Fruit fly (Drosophila melanogaster) S2 (cell line): ENCODE measurements around the gene Mzt1.

Experiments
- CG8478 ChIP-seq: fragments of >200 bp; optimal IDR thresholded peaks from 2 replicates; lab custom pipeline; 2018
- CTCF ChIP-seq, 2 experiments: fragments of >200 bp; optimal IDR thresholded peaks; 2 replicates each; lab custom pipeline; 2018

The Mzt1 gene

DNA sequence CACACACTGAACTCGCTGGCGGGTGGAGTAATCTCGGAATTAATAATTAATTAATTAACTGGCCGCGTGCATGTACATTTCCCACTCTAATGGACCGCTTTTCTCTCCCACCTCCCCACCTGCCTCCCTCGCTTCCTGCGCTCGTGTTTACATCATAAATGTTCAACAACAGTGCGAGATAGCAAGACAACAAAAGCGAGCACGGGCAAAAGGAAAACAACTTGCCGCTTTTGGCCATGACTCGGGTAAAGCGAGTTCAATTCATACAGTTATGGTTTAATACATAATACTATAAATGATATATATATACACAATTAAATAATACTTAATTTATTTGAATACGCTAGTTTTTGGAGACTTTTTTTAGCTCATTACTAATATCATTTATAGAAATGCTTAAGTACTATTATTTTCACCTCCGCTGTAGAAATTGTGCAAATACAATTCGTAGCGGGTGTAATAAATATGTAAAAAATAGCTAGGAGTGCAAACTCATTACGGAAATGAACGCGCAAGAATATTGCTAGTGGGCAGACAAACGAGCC, 37.4 kb downstream of the Mzt1 start:
- TF ChIP-seq CG8478 (lab: Kevin White, UChicago) (no peak), CTCF (optimal IDR thresholded peaks at IDR 0.05; lab: Kevin White, UChicago) (no peak)

DNA sequence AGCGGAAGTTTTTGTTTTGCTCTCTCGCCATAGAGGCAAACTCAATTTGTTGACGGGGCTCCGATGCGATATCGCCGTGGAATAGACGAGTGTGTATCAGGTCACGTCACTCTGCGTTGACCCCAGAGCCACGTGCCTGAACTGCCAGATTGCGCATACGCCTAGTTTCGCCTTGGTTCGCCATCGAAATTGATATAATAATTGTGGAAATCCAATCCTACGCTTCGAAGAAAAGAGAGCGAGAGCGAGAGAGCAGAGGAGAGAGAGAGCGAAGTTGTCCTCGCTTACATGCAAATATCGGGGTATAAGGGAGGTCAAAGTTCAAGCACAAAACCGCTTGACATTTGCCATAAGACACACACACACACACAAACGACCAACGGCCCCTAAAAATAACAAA, 38.1 kb downstream of the Mzt1 start:
- TF ChIP-seq CTCF (optimal IDR thresholded peaks at IDR 0.05; lab: Kevin White, UChicago) (no peak), CG8478 (lab: Kevin White, UChicago) (no peak)

DNA sequence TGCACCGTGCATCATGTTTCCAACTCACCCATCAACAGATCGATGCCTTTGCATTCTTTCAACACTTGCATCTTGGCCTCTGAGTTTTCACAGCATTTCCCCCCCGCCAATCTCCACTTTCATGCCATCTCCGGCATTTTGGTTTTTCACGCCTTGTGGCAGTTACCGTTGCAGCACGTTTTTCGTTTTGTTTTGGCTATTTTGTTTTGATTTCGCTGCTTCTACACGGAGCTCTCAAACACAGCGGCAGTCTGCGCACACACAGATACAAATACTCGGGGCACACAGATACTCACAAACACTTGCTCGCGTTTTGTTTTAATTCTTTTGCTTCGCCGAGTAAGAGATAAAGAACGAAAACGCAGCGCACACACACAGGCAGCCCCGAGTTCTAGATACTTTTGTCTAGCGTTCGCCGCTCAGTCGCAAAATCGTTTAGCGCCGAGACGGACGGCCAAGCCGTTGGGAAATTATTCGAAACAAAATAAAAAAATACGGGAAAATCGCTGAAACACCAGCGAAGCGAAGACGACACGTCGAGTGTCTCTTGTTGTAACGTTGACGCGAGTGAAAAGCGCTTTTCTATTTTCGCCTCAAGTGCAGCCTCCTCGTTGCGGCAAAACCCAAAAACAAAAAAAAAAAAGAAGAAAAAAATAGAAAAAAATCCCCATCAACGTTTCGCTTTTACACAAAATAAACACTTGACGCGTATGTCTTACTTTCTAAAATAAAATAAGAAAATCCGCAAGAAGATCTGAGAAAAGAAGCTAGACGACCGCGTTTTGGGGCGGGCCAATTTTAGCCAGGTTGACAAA, 39.6 kb downstream of the Mzt1 start:
- TF ChIP-seq CTCF (optimal IDR thresholded peaks at IDR 0.05; lab: Kevin White, UChicago): no peak
- TF ChIP-seq CG8478 (lab: Kevin White, UChicago): no peak

DNA sequence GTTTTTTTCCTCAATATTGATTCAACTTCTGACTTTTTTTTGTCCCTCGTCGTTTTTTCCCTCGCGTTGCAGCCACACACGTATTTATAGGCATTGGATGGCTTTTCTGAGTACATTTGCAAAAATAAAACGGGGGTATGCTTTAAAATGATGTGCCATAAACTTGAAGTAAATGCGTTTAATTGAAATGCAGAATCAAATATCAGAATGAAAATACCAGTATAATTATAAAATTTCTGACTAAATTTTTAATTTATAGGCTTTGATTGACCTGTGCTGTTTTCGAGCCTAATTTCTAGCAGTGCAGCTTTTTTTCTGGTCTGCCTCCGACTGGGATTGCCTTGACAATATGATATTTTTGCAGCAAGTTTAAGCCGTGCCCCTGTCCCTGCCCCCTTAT, 42.3 kb downstream of the Mzt1 start:
- no peak for TF ChIP-seq CG8478 (lab: Kevin White, UChicago)
- TF ChIP-seq CTCF (optimal IDR thresholded peaks at IDR 0.05; lab: Kevin White, UChicago): no peak

DNA sequence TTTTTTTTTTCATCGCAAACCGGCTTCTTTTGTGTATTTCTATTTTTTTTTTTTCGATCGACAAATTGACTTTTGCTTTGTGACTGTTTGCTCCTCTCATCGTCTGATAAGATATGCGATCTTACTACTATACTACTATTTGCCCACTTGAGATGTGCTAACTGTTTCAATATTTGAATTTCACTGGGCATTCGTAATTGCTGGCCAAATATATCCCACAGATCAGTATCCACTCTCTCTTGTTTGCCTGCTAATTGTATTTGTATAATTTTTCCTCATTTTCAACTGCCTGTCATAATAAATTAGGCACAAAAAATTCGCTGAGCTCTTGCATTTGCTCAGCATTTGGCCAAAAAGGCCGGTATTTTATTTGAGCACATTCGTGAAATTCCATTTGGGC, 44.3 kb downstream of the Mzt1 start:
- TF ChIP-seq CG8478 (lab: Kevin White, UChicago) (no peak), CTCF (optimal IDR thresholded peaks at IDR 0.05; lab: Kevin White, UChicago) (no peak)

DNA sequence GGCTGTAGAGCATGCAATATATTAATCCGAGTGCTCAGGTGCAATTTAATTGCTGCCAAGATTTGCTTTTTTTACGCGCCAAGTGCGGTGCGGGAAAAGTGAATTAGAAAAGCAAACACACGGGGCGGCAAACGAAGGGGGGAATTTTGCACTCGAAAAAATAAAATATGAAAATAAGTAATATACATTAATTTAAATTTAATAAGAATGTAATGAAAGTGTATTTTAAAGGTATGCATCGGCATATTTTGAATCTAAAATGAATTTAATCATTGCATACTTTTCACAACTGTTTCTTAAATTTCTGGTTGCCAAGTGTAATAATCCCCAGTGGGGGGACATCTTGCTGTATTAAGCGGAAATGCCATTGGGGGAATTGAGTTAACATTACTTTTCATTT, 45.1 kb downstream of the Mzt1 start:
- TF ChIP-seq CG8478 (lab: Kevin White, UChicago): no peak
- no peak for TF ChIP-seq CTCF (optimal IDR thresholded peaks at IDR 0.05; lab: Kevin White, UChicago)

DNA sequence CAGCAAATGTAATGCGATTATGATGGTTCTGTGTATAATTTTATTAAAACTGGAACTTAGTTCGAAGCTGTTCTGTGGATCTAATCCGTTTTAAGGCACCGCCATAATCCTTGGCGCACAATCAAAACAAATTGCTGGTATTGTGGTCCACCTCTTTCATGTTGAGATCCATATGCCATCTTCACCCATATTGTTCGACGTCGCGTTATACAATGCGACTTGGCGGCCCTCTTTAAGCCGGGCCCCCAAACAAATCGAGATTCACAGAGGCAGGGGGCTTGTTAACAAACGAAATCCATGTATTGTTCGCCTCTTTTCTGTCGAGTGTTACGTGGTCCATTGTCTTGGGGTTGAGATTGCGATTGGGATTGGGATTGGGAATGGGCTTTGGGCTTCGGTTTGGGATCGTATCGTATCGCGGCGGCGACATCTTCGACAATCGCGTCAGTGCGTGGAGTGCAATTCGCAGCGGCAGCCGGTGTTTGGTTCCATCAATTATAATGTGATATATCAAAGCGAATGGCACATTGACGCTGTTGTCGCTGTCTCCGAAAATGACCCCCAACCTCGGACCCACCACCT, 47.8 kb downstream of the Mzt1 start:
- TF ChIP-seq CG8478 (lab: Kevin White, UChicago) (no peak), CTCF (optimal IDR thresholded peaks at IDR 0.05; lab: Kevin White, UChicago) (no peak)

DNA sequence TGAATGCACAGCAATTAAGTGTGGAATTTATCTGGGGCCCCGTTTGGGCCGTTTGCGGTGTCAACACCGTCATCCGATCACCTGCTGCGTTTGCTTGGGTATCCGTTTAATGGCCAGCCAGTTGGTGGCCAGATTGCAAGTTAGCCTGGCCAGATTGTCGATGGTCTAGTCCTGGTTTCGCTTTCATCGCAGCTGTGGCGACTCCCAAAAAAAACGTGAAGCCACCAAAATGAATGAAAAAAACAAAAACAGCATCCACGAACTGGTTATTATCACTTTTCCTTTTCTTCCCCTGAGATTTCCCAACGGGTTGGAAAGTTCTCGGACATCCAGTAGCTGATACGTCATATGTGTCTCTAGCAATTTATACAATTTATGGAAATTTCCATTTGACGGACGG, 48.5 kb downstream of the Mzt1 start:
- TF ChIP-seq CTCF (optimal IDR thresholded peaks at IDR 0.05; lab: Kevin White, UChicago) (no peak), CG8478 (lab: Kevin White, UChicago) (no peak)

DNA sequence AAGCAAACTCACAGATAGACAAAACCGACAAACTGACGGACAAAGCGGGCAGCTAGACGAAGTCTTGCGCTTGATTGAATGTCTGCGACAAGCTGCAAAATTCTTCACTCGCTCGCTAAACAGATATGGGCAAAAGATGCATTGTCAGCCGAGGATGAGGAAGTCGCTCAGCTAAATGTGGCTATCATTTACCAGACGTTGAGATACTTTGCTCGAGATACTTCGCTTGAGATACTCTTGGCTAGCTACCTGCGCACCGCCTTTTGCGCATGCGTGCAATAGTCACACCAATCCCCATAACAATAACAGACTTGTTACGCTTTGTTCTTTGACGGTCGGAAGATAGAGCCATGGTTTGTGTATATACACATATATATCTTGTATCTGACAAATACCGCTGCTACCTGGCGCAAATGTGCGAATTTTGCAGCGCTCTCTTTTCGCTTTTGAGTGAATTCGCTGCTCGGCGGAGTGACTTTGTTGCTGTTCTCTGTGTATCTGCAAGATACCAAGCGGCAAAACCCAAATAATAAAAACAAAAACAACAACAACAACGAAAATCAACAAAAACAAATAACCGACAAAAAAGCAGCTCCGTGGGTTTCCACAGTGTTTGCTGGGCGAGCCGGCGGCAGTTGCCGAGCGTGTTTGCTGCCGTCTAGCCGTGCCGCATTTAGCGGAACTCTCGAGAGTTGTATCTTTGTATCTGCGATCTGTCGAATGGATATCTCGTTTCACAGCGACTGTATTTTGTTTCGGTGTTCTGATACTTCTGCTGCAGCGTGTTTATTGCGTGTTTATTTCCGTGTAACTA, 49.8 kb downstream of the Mzt1 start:
- TF ChIP-seq CTCF (optimal IDR thresholded peaks at IDR 0.05; lab: Kevin White, UChicago) (peak in 1 of 2 experiments; percentile 7), CG8478 (lab: Kevin White, UChicago) (no peak)
